Fruit fly (Drosophila melanogaster) whole organism, embryonic: Measurements from ENCODE around the gene DIP2.

Source experiments
- Antp ChIP-seq: fragments of 200-800 bp; sonication (Bioruptor generic); optimal IDR thresholded peaks from 3 replicates; lab custom pipeline; 2016; ENCODE audit warnings: missing biosample characterization, missing genetic modification characterization
- Atf-2 ChIP-seq: fragments of 200-800 bp; sonication (Bioruptor generic); optimal IDR thresholded peaks from 2 replicates; lab custom pipeline; 2016; ENCODE audit warnings: missing biosample characterization, missing genetic modification characterization
- CG10565 ChIP-seq: fragments of 200-800 bp; sonication (Bioruptor generic); optimal IDR thresholded peaks from 3 replicates; lab custom pipeline; 2016; ENCODE audit warnings: missing biosample characterization, mild to moderate bottlenecking, missing genetic modification characterization
- CG12659 ChIP-seq: fragments of 200-800 bp; sonication (Bioruptor generic); optimal IDR thresholded peaks from 3 replicates; lab custom pipeline; 2017; ENCODE audit warnings: mild to moderate bottlenecking, missing biosample characterization, missing genetic modification reagents, missing genetic modification characterization
- CG12769 ChIP-seq: fragments of 200-800 bp; sonication (Bioruptor generic); optimal IDR thresholded peaks from 2 replicates; lab custom pipeline; 2019; ENCODE audit warnings: missing biosample characterization, mild to moderate bottlenecking, missing genetic modification characterization, moderate library complexity
- CG13894 ChIP-seq: fragments of 200-800 bp; sonication (Bioruptor generic); optimal IDR thresholded peaks from 3 replicates; lab custom pipeline; 2018; ENCODE audit warnings: missing biosample characterization, mild to moderate bottlenecking, missing genetic modification characterization, moderate library complexity
- CG1602 ChIP-seq: fragments of 200-800 bp; sonication (Bioruptor generic); optimal IDR thresholded peaks from 3 replicates; lab custom pipeline; 2016; ENCODE audit warnings: missing biosample characterization, missing genetic modification characterization
- CG16815 ChIP-seq: fragments of 200-800 bp; sonication (Bioruptor generic); optimal IDR thresholded peaks from 3 replicates; lab custom pipeline; 2017; ENCODE audit warnings: missing biosample characterization, mild to moderate bottlenecking, missing genetic modification characterization
- CG17328 ChIP-seq: fragments of 200-800 bp; sonication (Bioruptor generic); IDR thresholded peaks from 2 replicates; pipeline ENCODE4 v1.3.6; 2022; ENCODE audit warnings: missing biosample characterization, missing genetic modification characterization
- CG18619 ChIP-seq: fragments of 200-800 bp; sonication (Bioruptor generic); optimal IDR thresholded peaks from 3 replicates; lab custom pipeline; 2017; ENCODE audit warnings: missing biosample characterization, mild to moderate bottlenecking, missing genetic modification characterization
- CG31388 ChIP-seq: fragments of 200-800 bp; sonication (Bioruptor generic); optimal IDR thresholded peaks from 2 replicates; lab custom pipeline; 2016; ENCODE audit warnings: missing biosample characterization, missing genetic modification characterization
- CG3163 ChIP-seq: fragments of 200-800 bp; sonication (Bioruptor generic); optimal IDR thresholded peaks from 3 replicates; lab custom pipeline; 2016; ENCODE audit warnings: missing biosample characterization, missing genetic modification characterization
- CG4282 ChIP-seq: fragments of 200-800 bp; sonication (Bioruptor generic); optimal IDR thresholded peaks from 2 replicates; lab custom pipeline; 2016; ENCODE audit warnings: missing biosample characterization, missing genetic modification characterization
- CG7372 ChIP-seq: fragments of 200-800 bp; sonication (Bioruptor generic); IDR thresholded peaks from 2 replicates; pipeline ENCODE4 v1.3.6; 2022; ENCODE audit warnings: missing biosample characterization, missing genetic modification characterization
- CG8089 ChIP-seq: fragments of 200-800 bp; sonication (Bioruptor generic); optimal IDR thresholded peaks from 3 replicates; lab custom pipeline; 2016; ENCODE audit warnings: missing biosample characterization, missing genetic modification characterization
- CG8281 ChIP-seq: fragments of 200-800 bp; sonication (Bioruptor generic); optimal IDR thresholded peaks from 2 replicates; lab custom pipeline; 2018; ENCODE audit warnings: missing biosample characterization, mild to moderate bottlenecking, missing genetic modification characterization, moderate library complexity
- CG8359 ChIP-seq: fragments of 200-800 bp; sonication (Bioruptor generic); optimal IDR thresholded peaks from 2 replicates; lab custom pipeline; 2017; ENCODE audit warnings: missing biosample characterization, mild to moderate bottlenecking, missing genetic modification characterization, borderline replicate concordance
- CG8388 ChIP-seq: fragments of 200-800 bp; sonication (Bioruptor generic); optimal IDR thresholded peaks from 2 replicates; lab custom pipeline; 2019; ENCODE audit warnings: missing biosample characterization, mild to moderate bottlenecking, missing genetic modification characterization, moderate library complexity
- HLH4C ChIP-seq: fragments of 200-800 bp; sonication (Bioruptor generic); IDR thresholded peaks from 3 replicates; pipeline ENCODE4 v1.3.6; 2022; ENCODE audit warnings: missing biosample characterization, missing genetic modification characterization; ENCODE audit not compliant: partially characterized antibody
- Hr51 ChIP-seq, 2 experiments: fragments of 200-800 bp; sonication (Bioruptor generic); optimal IDR thresholded peaks; 2 replicates in 1 of 2; 3 replicates in 1 of 2; lab custom pipeline; 2016 to 2018; ENCODE audit warnings: missing biosample characterization in 2 of 2, missing genetic modification characterization in 2 of 2, mild to moderate bottlenecking in 1 of 2, moderate library complexity in 1 of 2
- Mes4 ChIP-seq: fragments of 200-800 bp; sonication (Bioruptor generic); optimal IDR thresholded peaks from 2 replicates; lab custom pipeline; 2016; ENCODE audit warnings: missing biosample characterization, missing genetic modification characterization
- Neu2 ChIP-seq: fragments of 200-800 bp; sonication (Bioruptor generic); optimal IDR thresholded peaks from 3 replicates; lab custom pipeline; 2016; ENCODE audit warnings: missing biosample characterization, missing genetic modification characterization, borderline replicate concordance
- Rfx ChIP-seq: fragments of 200-800 bp; sonication (Bioruptor generic); IDR thresholded peaks from 2 replicates; pipeline ENCODE4 v1.3.6; 2022; ENCODE audit warnings: missing biosample characterization, missing genetic modification characterization
- Six4 ChIP-seq: fragments of 200-800 bp; sonication (Bioruptor generic); optimal IDR thresholded peaks from 2 replicates; lab custom pipeline; 2016; ENCODE audit warnings: missing biosample characterization, missing genetic modification characterization
- cato ChIP-seq: fragments of 200-800 bp; sonication (Bioruptor generic); optimal IDR thresholded peaks from 2 replicates; lab custom pipeline; 2016; ENCODE audit warnings: missing biosample characterization, missing genetic modification characterization, borderline replicate concordance
- chm ChIP-seq: fragments of 200-800 bp; sonication (Bioruptor generic); IDR thresholded peaks from 2 replicates; pipeline ENCODE4 v1.3.6; 2022; ENCODE audit warnings: missing biosample characterization, missing genetic modification characterization
- dimm ChIP-seq: fragments of 200-800 bp; sonication (Bioruptor generic); IDR thresholded peaks from 2 replicates; pipeline ENCODE4 v1.3.6; 2022; ENCODE audit warnings: missing biosample characterization, missing genetic modification characterization
- en ChIP-seq: fragments of 200-800 bp; sonication (Bioruptor generic); optimal IDR thresholded peaks from 2 replicates; lab custom pipeline; 2016; ENCODE audit warnings: missing biosample characterization, missing genetic modification characterization
- fd102C ChIP-seq: fragments of 200-800 bp; sonication (Bioruptor generic); optimal IDR thresholded peaks from 2 replicates; lab custom pipeline; 2018; ENCODE audit warnings: missing biosample characterization, mild to moderate bottlenecking, missing genetic modification characterization, moderate library complexity
- gro ChIP-seq: fragments of 200-800 bp; sonication (Bioruptor generic); optimal IDR thresholded peaks from 2 replicates; lab custom pipeline; 2016; ENCODE audit warnings: missing biosample characterization, missing genetic modification characterization
- ham ChIP-seq: fragments of 200-800 bp; sonication (Bioruptor generic); IDR thresholded peaks from 2 replicates; pipeline ENCODE4 v1.3.6; 2022; ENCODE audit warnings: missing biosample characterization, missing genetic modification characterization
- kni ChIP-seq: fragments of 200-800 bp; sonication (Bioruptor generic); optimal IDR thresholded peaks from 3 replicates; lab custom pipeline; 2017; ENCODE audit warnings: mild to moderate bottlenecking, missing biosample characterization, missing genetic modification reagents, missing genetic modification characterization
- knrl ChIP-seq: fragments of 200-800 bp; sonication (Bioruptor generic); IDR thresholded peaks from 3 replicates; pipeline ENCODE4 v1.3.6; 2022; ENCODE audit warnings: missing biosample characterization, missing genetic modification characterization; ENCODE audit not compliant: partially characterized antibody
- luna ChIP-seq: fragments of 200-800 bp; sonication (Bioruptor generic); optimal IDR thresholded peaks from 2 replicates; lab custom pipeline; 2016; ENCODE audit warnings: missing biosample characterization, missing genetic modification characterization
- nerfin-2 ChIP-seq: fragments of 200-800 bp; sonication (Bioruptor generic); IDR thresholded peaks from 2 replicates; pipeline ENCODE4 v1.3.6; 2022; ENCODE audit warnings: missing biosample characterization, missing genetic modification characterization; ENCODE audit not compliant: partially characterized antibody
- pan ChIP-seq, 4 experiments: fragments of >200 bp in 3 of 4; fragments of 200-800 bp in 1 of 4; sonication (Bioruptor generic) in 1 of 4; optimal IDR thresholded peaks in 3 of 4; IDR thresholded peaks in 1 of 4; 2 replicates each; pipeline versions ENCODE4 v1.3.6 to Lab custom; 2017 to 2022; ENCODE audit warnings: missing biosample characterization in 2 of 4, missing genetic modification characterization in 2 of 4, mixed read lengths in 1 of 4
- peb ChIP-seq: fragments of 200-800 bp; sonication (Bioruptor generic); IDR thresholded peaks from 2 replicates; pipeline ENCODE4 v1.3.6; 2022; ENCODE audit warnings: missing biosample characterization, missing genetic modification characterization
- pnt ChIP-seq: fragments of 200-800 bp; sonication (Bioruptor generic); optimal IDR thresholded peaks from 3 replicates; lab custom pipeline; 2016; ENCODE audit warnings: missing biosample characterization, missing genetic modification characterization
- pzg ChIP-seq: fragments of 200-800 bp; sonication (Bioruptor generic); optimal IDR thresholded peaks from 3 replicates; lab custom pipeline; 2018; ENCODE audit warnings: missing biosample characterization, mild to moderate bottlenecking, missing genetic modification characterization, moderate library complexity
- row ChIP-seq: fragments of 200-800 bp; sonication (Bioruptor generic); IDR thresholded peaks from 3 replicates; pipeline ENCODE4 v1.3.6; 2022; ENCODE audit warnings: missing biosample characterization, missing genetic modification characterization
- seq ChIP-seq: fragments of 200-800 bp; sonication (Bioruptor generic); IDR thresholded peaks from 2 replicates; pipeline ENCODE4 v1.3.6; 2022; ENCODE audit warnings: missing biosample characterization, missing genetic modification characterization
- sisA ChIP-seq: fragments of 200-800 bp; sonication (Bioruptor generic); IDR thresholded peaks from 2 replicates; pipeline ENCODE4 v1.3.6; 2022; ENCODE audit warnings: missing biosample characterization, missing genetic modification characterization
- sna ChIP-seq: fragments of 200-800 bp; sonication (Bioruptor generic); IDR thresholded peaks from 2 replicates; pipeline ENCODE4 v1.3.6; 2022; ENCODE audit warnings: missing biosample characterization, missing genetic modification characterization; ENCODE audit not compliant: partially characterized antibody
- tgo ChIP-seq: fragments of 200-800 bp; sonication (Bioruptor generic); IDR thresholded peaks from 3 replicates; pipeline ENCODE4 v1.3.6; 2022; ENCODE audit warnings: missing biosample characterization, missing genetic modification characterization
- tna ChIP-seq: fragments of 200-800 bp; sonication (Bioruptor generic); IDR thresholded peaks from 2 replicates; pipeline ENCODE4 v1.3.6; 2022; ENCODE audit warnings: missing biosample characterization, missing genetic modification characterization; ENCODE audit not compliant: partially characterized antibody
- trh ChIP-seq: fragments of 200-800 bp; sonication (Bioruptor generic); optimal IDR thresholded peaks from 2 replicates; lab custom pipeline; 2016; ENCODE audit warnings: missing biosample characterization, missing genetic modification characterization
- twi ChIP-seq: fragments of 200-800 bp; optimal IDR thresholded peaks from 2 replicates; lab custom pipeline; 2019; ENCODE audit warnings: missing biosample characterization, mild to moderate bottlenecking, missing genetic modification characterization, moderate library complexity

DIP2 gene

dm6 chr3L:257618-258475 is at the start of gene DIP2, which contains the start of gene wac (continued):
- peak; percentile 27 for TF ChIP-seq luna
- TF ChIP-seq CG17328 (GFP tag; lab: Robert Waterston, UW): peak; percentile 68
- no peak for TF ChIP-seq CG31388 (GFP tag; lab: Kevin White, UChicago)
- peak; percentile 22 for TF ChIP-seq Neu2 (GFP tag; lab: Kevin White, UChicago)
- no peak for TF ChIP-seq twi (tag; lab: Kevin White, UChicago)
- peak; percentile 14; the same call in 1 of the 2 replicates for TF ChIP-seq ham (GFP tag; lab: Robert Waterston, UW)
- peak; percentile 21 for TF ChIP-seq en (GFP tag; lab: Kevin White, UChicago)
- TF ChIP-seq CG3163 (GFP tag; lab: Kevin White, UChicago): peak; percentile 75
- no peak for TF ChIP-seq CG10565
- TF ChIP-seq sna (GFP tag; lab: Robert Waterston, UW): peak; percentile 85
- TF ChIP-seq CG13894 (tag; lab: Kevin White, UChicago): peak; percentile 45
- peak; percentile 83 for TF ChIP-seq chm (GFP tag; lab: Robert Waterston, UW)
- peak in 1 of 2 experiments; percentile 82 for TF ChIP-seq Hr51 (GFP tag; optimal IDR thresholded peaks at IDR 0.05; lab: Kevin White, UChicago)
- TF ChIP-seq kni: peak; percentile 71
- peak; percentile 41 for TF ChIP-seq Atf-2 (GFP tag; lab: Kevin White, UChicago)
- TF ChIP-seq cato (GFP tag; lab: Kevin White, UChicago): peak; percentile 49
- TF ChIP-seq Mes4: peak; percentile 78
- TF ChIP-seq dimm (GFP tag; lab: Robert Waterston, UW): no peak
- TF ChIP-seq Rfx: peak; percentile 92
- peak; percentile 94 for TF ChIP-seq CG12659 (GFP tag; lab: Kevin White, UChicago)
- TF ChIP-seq row (GFP tag; lab: Robert Waterston, UW): peak; percentile 68
- TF ChIP-seq pzg (GFP tag; lab: Kevin White, UChicago): peak; percentile 93
- peak; percentile 94 for TF ChIP-seq Antp (GFP tag; lab: Kevin White, UChicago)
- TF ChIP-seq CG8089: peak; percentile 73
- no peak for TF ChIP-seq pan (optimal IDR thresholded peaks at IDR 0.05; lab: Kevin White, UChicago)
- TF ChIP-seq pan (GFP tag; optimal IDR thresholded peaks at IDR 0.05 in 1 of 2, IDR thresholded peaks at IDR 0.05 in 1 of 2): peak in 1 of 2 experiments; percentile 68
- TF ChIP-seq pnt (GFP tag; lab: Kevin White, UChicago): peak; percentile 75
- TF ChIP-seq peb (GFP tag; lab: Robert Waterston, UW): no peak
- no peak for TF ChIP-seq CG18619
- peak; percentile 29 for TF ChIP-seq CG16815 (GFP tag; lab: Kevin White, UChicago)
- TF ChIP-seq sisA (GFP tag; lab: Robert Waterston, UW): peak; percentile 79
- peak; percentile 42 for TF ChIP-seq CG1602 (GFP tag; lab: Kevin White, UChicago)
- TF ChIP-seq seq (GFP tag; lab: Robert Waterston, UW): no peak; the same call in 1 of the 2 replicates
- peak; percentile 92 for TF ChIP-seq CG12769 (tag; lab: Kevin White, UChicago)
- TF ChIP-seq knrl (GFP tag; lab: Robert Waterston, UW): peak; percentile 90
- TF ChIP-seq nerfin-2: peak; percentile 58
- no peak for TF ChIP-seq CG8359 (GFP tag; lab: Kevin White, UChicago)
- peak; percentile 28 for TF ChIP-seq CG8388 (GFP tag; lab: Kevin White, UChicago)
- TF ChIP-seq tna (GFP tag; lab: Robert Waterston, UW): peak; percentile 86
- peak; percentile 86 for TF ChIP-seq HLH4C (GFP tag; lab: Robert Waterston, UW)
- peak; percentile 52 for TF ChIP-seq CG7372
- peak; percentile 31 for TF ChIP-seq fd102C (GFP tag; lab: Kevin White, UChicago)
- TF ChIP-seq gro (GFP tag; lab: Kevin White, UChicago): peak; percentile 75
- TF ChIP-seq tgo: peak; percentile 71
- no peak for TF ChIP-seq CG8281 (tag; lab: Kevin White, UChicago)
- peak; percentile 73 for TF ChIP-seq Six4 (GFP tag; lab: Kevin White, UChicago)
- TF ChIP-seq trh: no peak
- TF ChIP-seq CG4282: peak; percentile 86
